Worm (Caenorhabditis elegans): ENCODE results near the gene tag-335.

DNA sequence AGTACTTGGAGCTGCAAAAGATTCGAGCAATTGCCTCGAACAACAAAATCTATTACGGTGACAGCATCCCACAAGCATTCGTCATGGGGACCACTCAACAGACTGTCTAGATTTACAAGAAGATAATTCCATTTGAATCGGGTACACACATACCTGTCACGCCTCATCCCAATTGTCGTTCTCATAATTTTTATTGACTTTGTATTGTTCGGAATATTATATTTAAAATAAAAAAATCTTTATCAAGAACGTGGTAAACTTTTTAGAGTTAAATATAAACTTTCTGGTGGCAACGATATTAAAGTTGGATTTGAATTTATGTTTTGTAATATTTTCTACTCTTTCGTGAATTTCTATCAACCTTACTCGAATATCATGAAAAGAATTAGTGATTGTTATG lies 10.8 kb upstream of the tag-335 start, which contains the start of gene C42C1.9:
- TF ChIP-seq tra-1 (GFP tag; IDR thresholded peaks at IDR 0.05) (no peak), daf-12 (tag; optimal IDR thresholded peaks at IDR 0.05) (no peak)

Measured in whole organism, L4 larva.